Worm (Caenorhabditis elegans): ENCODE results near the gene nhr-242.

ce11 chrIV:2613011-2613503 is 31.7 kb upstream of the nhr-242 start, which contains the start of gene Y69A2AR.28:
- TF ChIP-seq med-1 (GFP tag; optimal IDR thresholded peaks at IDR 0.05; ENCODE audit: insufficient read depth) (no peak), T22C8.4 (GFP tag; IDR thresholded peaks at IDR 0.05) (no peak), flt-1 (GFP tag; IDR thresholded peaks at IDR 0.05) (no peak)
